Worm (Caenorhabditis elegans) whole organism, L1 larva: ENCODE measurements around the gene cka-2.

Experiments
- ceh-82 ChIP-seq, 3 experiments: fragments of 150-350 bp in 1 of 3; sonication (generic microtip) in 2 of 3; optimal IDR thresholded peaks; 2 replicates each; lab custom pipeline; 2014 to 2017; ENCODE audit warnings: missing biosample characterization in 3 of 3, missing genetic modification characterization in 3 of 3
- elt-3 ChIP-seq, 6 experiments: fragments of 150-350 bp in 1 of 6; sonication (generic microtip); optimal IDR thresholded peaks; 2 replicates each; lab custom pipeline; 2017 to 2018; ENCODE audit warnings: missing biosample characterization in 6 of 6, missing genetic modification characterization in 6 of 6, inconsistent platforms in 1 of 6
- fos-1 ChIP-seq: fragments of 150-350 bp; optimal IDR thresholded peaks from 2 replicates; lab custom pipeline; 2014; ENCODE audit warnings: missing biosample characterization, missing genetic modification characterization
- irx-1 ChIP-seq: sonication (generic microtip); optimal IDR thresholded peaks from 2 replicates; lab custom pipeline; 2016; ENCODE audit warnings: missing genetic modification characterization, missing compliant biosample characterization
- lin-13 ChIP-seq: fragments of 150-350 bp; optimal IDR thresholded peaks from 2 replicates; lab custom pipeline; 2014; ENCODE audit warnings: missing biosample characterization, missing genetic modification reagents, missing genetic modification characterization
- nhr-237 ChIP-seq: fragments of 150-350 bp; optimal IDR thresholded peaks from 2 replicates; lab custom pipeline; 2014; ENCODE audit warnings: missing biosample characterization, missing genetic modification characterization
- nhr-76 ChIP-seq: sonication (generic microtip); optimal IDR thresholded peaks from 2 replicates; lab custom pipeline; 2017; ENCODE audit warnings: missing biosample characterization, missing genetic modification characterization
- tbx-2 ChIP-seq: sonication (generic microtip); optimal IDR thresholded peaks from 2 replicates; lab custom pipeline; 2016; ENCODE audit warnings: missing genetic modification characterization, missing compliant biosample characterization
- vab-15 ChIP-seq: sonication (generic microtip); optimal IDR thresholded peaks from 2 replicates; lab custom pipeline; 2017; ENCODE audit warnings: missing genotype, mild to moderate bottlenecking, missing genetic modification characterization, missing compliant biosample characterization

ce11 chrX:4263820-4264219, 22.1 kb upstream of the cka-2 start:
- TF ChIP-seq nhr-237 = no peak
- no peak for TF ChIP-seq irx-1
- no peak for TF ChIP-seq nhr-76
- TF ChIP-seq elt-3 (tag; optimal IDR thresholded peaks at IDR 0.05; lab: Kevin White, UChicago) = no peak
- no peak for TF ChIP-seq vab-15 (tag; lab: Kevin White, UChicago)
- TF ChIP-seq lin-13 (GFP tag; lab: Kevin White, UChicago) = no peak
- TF ChIP-seq tbx-2 (tag; lab: Kevin White, UChicago) = no peak
- TF ChIP-seq fos-1 (tag; lab: Kevin White, UChicago) = no peak
- no peak for TF ChIP-seq ceh-82 (tag; optimal IDR thresholded peaks at IDR 0.05; lab: Kevin White, UChicago)
